Worm (Caenorhabditis elegans) whole organism, L1 larva: ENCODE measurements around the gene Y40H7A.4.
"Not testable (repeated sequence)": the region's sequence is repeated elsewhere in the genome, so short reads cannot be mapped to it uniquely, and the experiment has no call there.

Experiments used
- alr-1 ChIP-seq: fragments of 200-800 bp; sonication (Bioruptor generic); optimal IDR thresholded peaks from 2 replicates; lab custom pipeline; 2018; ENCODE audit warnings: borderline replicate concordance, mild to moderate bottlenecking, missing genetic modification characterization, missing compliant biosample characterization
- ceh-82 ChIP-seq, 3 experiments: fragments of 150-350 bp in 1 of 3; sonication (generic microtip) in 2 of 3; optimal IDR thresholded peaks; 2 replicates each; lab custom pipeline; 2014 to 2017; ENCODE audit warnings: missing biosample characterization in 3 of 3, missing genetic modification characterization in 3 of 3
- elt-2 ChIP-seq: sonication (generic microtip); optimal IDR thresholded peaks from 2 replicates; lab custom pipeline; 2016; ENCODE audit warnings: missing genetic modification characterization, mild to moderate bottlenecking, inconsistent platforms, missing compliant biosample characterization, missing genetic modification reagents
- mdl-1 ChIP-seq, 2 experiments: fragments of 150-350 bp; optimal IDR thresholded peaks; 2 replicates each; lab custom pipeline; 2014 to 2017; ENCODE audit warnings: missing biosample characterization in 2 of 2, missing genetic modification characterization in 2 of 2, inconsistent platforms in 1 of 2
- nhr-12 ChIP-seq: sonication (generic microtip); optimal IDR thresholded peaks from 2 replicates; lab custom pipeline; 2017; ENCODE audit warnings: missing biosample characterization, missing genetic modification characterization
- ztf-11 ChIP-seq, 2 experiments: sonication (generic microtip); optimal IDR thresholded peaks; 2 replicates each; lab custom pipeline; 2016 to 2017; ENCODE audit warnings: missing genetic modification characterization in 2 of 2, missing biosample characterization in 1 of 2, missing compliant biosample characterization in 1 of 2
- ztf-4 ChIP-seq: fragments of 150-350 bp; optimal IDR thresholded peaks from 2 replicates; lab custom pipeline; 2014; ENCODE audit warnings: missing biosample characterization, missing genetic modification characterization

DNA sequence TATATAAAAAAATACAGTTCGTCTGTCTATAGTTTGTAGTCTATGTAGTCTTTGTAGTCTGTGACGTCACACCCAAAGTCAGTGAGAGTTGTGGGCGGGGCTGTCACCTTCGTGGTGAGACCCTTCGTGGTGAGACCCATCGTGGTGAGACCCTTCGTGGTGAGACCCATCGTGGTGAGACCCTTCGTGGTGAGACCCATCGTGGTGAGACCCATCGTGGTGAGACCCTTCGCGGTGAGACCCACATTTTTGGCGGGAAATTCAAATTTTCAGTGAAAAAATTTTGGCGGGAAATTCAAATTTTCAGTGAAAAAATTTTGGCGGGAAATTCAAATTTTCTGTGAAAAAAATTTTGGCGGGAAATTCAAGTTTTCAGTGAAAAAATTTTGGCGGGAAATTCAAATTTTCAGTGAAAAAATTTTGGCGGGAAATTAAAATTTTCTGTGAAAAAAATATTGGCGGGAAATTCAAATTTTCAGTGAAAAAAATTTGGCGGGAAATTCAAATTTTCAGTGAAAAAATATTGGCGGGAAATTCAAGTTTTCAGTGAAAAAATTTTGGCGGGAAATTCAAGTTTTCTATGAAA, 13.1 kb upstream of the Y40H7A.4 start:
- not testable (repeated sequence) for TF ChIP-seq nhr-12 (tag; lab: Kevin White, UChicago); ztf-11 (tag; optimal IDR thresholded peaks at IDR 0.05; lab: Kevin White, UChicago); elt-2 (tag; lab: Kevin White, UChicago); alr-1; ceh-82 (tag; optimal IDR thresholded peaks at IDR 0.05; lab: Kevin White, UChicago); mdl-1 (tag; optimal IDR thresholded peaks at IDR 0.05; lab: Kevin White, UChicago); ztf-4 (tag; lab: Kevin White, UChicago)
